4 fruit fly cellular contexts compared by ENCODE assay signal in the genomic region with DNA sequence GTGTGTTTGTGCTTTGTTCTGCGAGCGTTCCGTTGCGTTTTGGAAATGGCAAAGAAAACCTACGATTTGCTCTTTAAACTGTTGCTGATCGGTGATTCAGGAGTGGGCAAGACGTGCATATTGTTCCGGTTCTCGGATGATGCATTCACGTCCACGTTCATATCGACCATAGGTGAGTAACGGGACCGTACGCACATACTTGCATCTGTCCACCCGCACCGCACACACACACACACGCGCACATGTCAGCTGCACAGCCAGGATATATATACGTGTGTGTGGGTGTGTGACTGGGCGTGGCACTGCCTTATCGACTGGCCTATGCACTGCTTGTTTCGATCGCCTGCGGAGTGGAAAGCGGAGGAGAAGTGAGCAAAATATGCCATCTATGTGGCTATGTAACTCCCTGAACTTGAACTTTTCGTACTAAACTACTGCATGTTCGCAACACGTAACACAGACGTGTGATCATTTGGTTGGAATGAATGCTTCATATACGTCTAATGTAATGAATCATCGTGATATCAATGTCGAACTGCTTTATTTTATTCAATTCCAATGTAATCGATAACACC.
TF ChIP-seq lines count a peak whose summit lies in the region.

No protein-coding gene starts in this region.

- TF ChIP-seq CTCF in whole organism, embryonic (GFP tag; optimal IDR thresholded peaks at IDR 0.05; lab: Kevin White, UChicago), result no peak

TF ChIP-seq in whole organism, adult, 20 proteins besides CTCF, POLR2A, EP300 and RAD21:
- TF ChIP-seq Mnt (GFP tag; optimal IDR thresholded peaks at IDR 0.05; lab: Kevin White, UChicago), result peak; percentile 41
- no peak for TF ChIP-seq Clk (GFP tag; optimal IDR thresholded peaks at IDR 0.05; lab: Kevin White, UChicago)
- TF ChIP-seq kay (GFP tag; lab: Kevin White, UChicago; ENCODE audit: borderline replicate concordance), result peak; percentile 4
- peak; percentile 77 for TF ChIP-seq ovo (GFP tag; optimal IDR thresholded peaks at IDR 0.05; lab: Kevin White, UChicago)
- TF ChIP-seq CG5204 (GFP tag; optimal IDR thresholded peaks at IDR 0.05; lab: Kevin White, UChicago), result no peak

TF ChIP-seq in whole organism, embryonic, 481 proteins besides CTCF, POLR2A, EP300 and RAD21 (continues in another document):
- 0 out of 4 replicates have a peak, but pooled peaks have one; percentile 21 for TF ChIP-seq chinmo (GFP tag; IDR thresholded peaks at IDR 0.05; lab: Robert Waterston, UW; ENCODE audit: partially characterized antibody)
- TF ChIP-seq Dfd (GFP tag; optimal IDR thresholded peaks at IDR 0.05; lab: Kevin White, UChicago), result peak in 1 of 2 experiments; percentile 74
- 0 out of 2 replicates have a peak, but pooled peaks have one; percentile 6 for TF ChIP-seq bbx (GFP tag; IDR thresholded peaks at IDR 0.05; lab: Robert Waterston, UW; ENCODE audit: partially characterized antibody)
- no peak for TF ChIP-seq CG1792 (GFP tag; optimal IDR thresholded peaks at IDR 0.05; lab: Kevin White, UChicago)
- TF ChIP-seq CG8478 (optimal IDR thresholded peaks at IDR 0.05; lab: Kevin White, UChicago), result peak; percentile 89
- TF ChIP-seq CG14050 (GFP tag; IDR thresholded peaks at IDR 0.05; lab: Robert Waterston, UW), result no peak
- peak; percentile 94 for TF ChIP-seq CG31365 (tag; optimal IDR thresholded peaks at IDR 0.05; lab: Kevin White, UChicago)
- no peak; the same call in 2 of the 3 replicates for TF ChIP-seq CG6791 (GFP tag; IDR thresholded peaks at IDR 0.05; lab: Robert Waterston, UW; ENCODE audit: partially characterized antibody)
- peak; percentile 33 for TF ChIP-seq stwl (tag; optimal IDR thresholded peaks at IDR 0.05; lab: Kevin White, UChicago)
- TF ChIP-seq Dref (GFP tag; IDR thresholded peaks at IDR 0.05; lab: Robert Waterston, UW), result 0 out of 2 replicates have a peak, but pooled peaks have one; percentile 42
- peak; percentile 39 for TF ChIP-seq MESR4 (GFP tag; optimal IDR thresholded peaks at IDR 0.05; lab: Kevin White, UChicago)
- no peak for TF ChIP-seq Dip2 (GFP tag; IDR thresholded peaks at IDR 0.05; lab: Robert Waterston, UW)
- TF ChIP-seq pan (optimal IDR thresholded peaks at IDR 0.05; lab: Kevin White, UChicago), result no peak
- no peak for TF ChIP-seq pan (GFP tag; optimal IDR thresholded peaks at IDR 0.05 in 1 of 2, IDR thresholded peaks at IDR 0.05 in 1 of 2)
- TF ChIP-seq CG32532 (GFP tag; IDR thresholded peaks at IDR 0.05; lab: Robert Waterston, UW), result no peak
- no peak for TF ChIP-seq CG7987 (GFP tag; optimal IDR thresholded peaks at IDR 0.05; lab: Kevin White, UChicago)
- TF ChIP-seq CG14441 (GFP tag; IDR thresholded peaks at IDR 0.05; lab: Robert Waterston, UW), result no peak
- no peak for TF ChIP-seq CG17385 (GFP tag; optimal IDR thresholded peaks at IDR 0.05; lab: Kevin White, UChicago)
- TF ChIP-seq phol (tag; optimal IDR thresholded peaks at IDR 0.05; lab: Kevin White, UChicago), result no peak
- TF ChIP-seq az2 (GFP tag; optimal IDR thresholded peaks at IDR 0.05; lab: Kevin White, UChicago), result no peak
- no peak for TF ChIP-seq CG15269 (tag; optimal IDR thresholded peaks at IDR 0.05; lab: Kevin White, UChicago)
- no peak for TF ChIP-seq gem (tag; optimal IDR thresholded peaks at IDR 0.05; lab: Kevin White, UChicago)
- TF ChIP-seq crol (GFP tag; IDR thresholded peaks at IDR 0.05; lab: Robert Waterston, UW), result 0 out of 2 replicates have a peak, but pooled peaks have one; percentile 30
- TF ChIP-seq CG1024 (GFP tag; IDR thresholded peaks at IDR 0.05; lab: Robert Waterston, UW), result no peak
- no peak for TF ChIP-seq Fer2 (tag; optimal IDR thresholded peaks at IDR 0.05; lab: Kevin White, UChicago)

TF ChIP-seq in whole organism, prepupa, 60 proteins besides CTCF, POLR2A, EP300 and RAD21 (continues in another document):
- TF ChIP-seq eg (GFP tag; IDR thresholded peaks at IDR 0.05; lab: Robert Waterston, UW) (no peak), ss (GFP tag; optimal IDR thresholded peaks at IDR 0.05; lab: Kevin White, UChicago) (peak in 1 of 2 experiments; percentile 2), CG6792 (GFP tag; optimal IDR thresholded peaks at IDR 0.05; lab: Kevin White, UChicago) (no peak), fd59A (GFP tag; optimal IDR thresholded peaks at IDR 0.05; lab: Kevin White, UChicago) (no peak), CG1621 (tag; optimal IDR thresholded peaks at IDR 0.05; lab: Kevin White, UChicago) (peak; percentile 31), cyc (GFP tag; optimal IDR thresholded peaks at IDR 0.05; lab: Kevin White, UChicago) (no peak), CG3032 (tag; optimal IDR thresholded peaks at IDR 0.05; lab: Kevin White, UChicago) (no peak), CG11762 (GFP tag; optimal IDR thresholded peaks at IDR 0.05; lab: Kevin White, UChicago; ENCODE audit: insufficient read depth) (no peak), Smox (GFP tag; optimal IDR thresholded peaks at IDR 0.05; lab: Kevin White, UChicago) (no peak), vri (GFP tag; optimal IDR thresholded peaks at IDR 0.05; lab: Kevin White, UChicago) (peak; percentile 43), Met (GFP tag; optimal IDR thresholded peaks at IDR 0.05; lab: Kevin White, UChicago) (no peak), dac (GFP tag; optimal IDR thresholded peaks at IDR 0.05; lab: Kevin White, UChicago) (no peak), lz (GFP tag; optimal IDR thresholded peaks at IDR 0.05; lab: Kevin White, UChicago) (no peak), Eip78C (GFP tag; lab: Kevin White, UChicago) (peak; percentile 19), pdm3 (GFP tag; optimal IDR thresholded peaks at IDR 0.05; lab: Kevin White, UChicago) (no peak), CG7368 (GFP tag; optimal IDR thresholded peaks at IDR 0.05; lab: Kevin White, UChicago) (no peak), Gug (GFP tag; IDR thresholded peaks at IDR 0.05; lab: Robert Waterston, UW) (no peak), Ets96B (tag; optimal IDR thresholded peaks at IDR 0.05; lab: Kevin White, UChicago) (no peak), CG6163 (GFP tag; IDR thresholded peaks at IDR 0.05; lab: Robert Waterston, UW) (no peak), CG6276 (GFP tag; optimal IDR thresholded peaks at IDR 0.05; lab: Kevin White, UChicago) (no peak), Blimp-1 (GFP tag; optimal IDR thresholded peaks at IDR 0.05; lab: Kevin White, UChicago) (no peak), CG34406 (GFP tag; optimal IDR thresholded peaks at IDR 0.05; lab: Kevin White, UChicago) (no peak), Hr38 (GFP tag; optimal IDR thresholded peaks at IDR 0.05; lab: Kevin White, UChicago) (no peak), CG10669 (GFP tag; optimal IDR thresholded peaks at IDR 0.05; lab: Kevin White, UChicago) (no peak), Sox14 (GFP tag; optimal IDR thresholded peaks at IDR 0.05; lab: Kevin White, UChicago) (peak; percentile 12), net (GFP tag; optimal IDR thresholded peaks at IDR 0.05; lab: Kevin White, UChicago) (no peak), Ets21C (GFP tag; optimal IDR thresholded peaks at IDR 0.05; lab: Kevin White, UChicago) (no peak), CG32006 (GFP tag; optimal IDR thresholded peaks at IDR 0.05; lab: Kevin White, UChicago) (no peak), esn (GFP tag; optimal IDR thresholded peaks at IDR 0.05; lab: Kevin White, UChicago) (no peak), fkh (GFP tag; optimal IDR thresholded peaks at IDR 0.05; lab: Kevin White, UChicago) (no peak)

TF ChIP-seq in whole organism, wandering third instar larva, 38 proteins besides CTCF, POLR2A, EP300 and RAD21:
- peak; percentile 35 for TF ChIP-seq N (GFP tag; optimal IDR thresholded peaks at IDR 0.05; lab: Kevin White, UChicago)
- no peak for TF ChIP-seq OdsH (GFP tag; optimal IDR thresholded peaks at IDR 0.05; lab: Kevin White, UChicago)
- peak; percentile 5 for TF ChIP-seq Jra (GFP tag; optimal IDR thresholded peaks at IDR 0.05; lab: Kevin White, UChicago)
